Worm (Caenorhabditis elegans): Measurements from ENCODE around the gene fbxa-5.
A peak's percentile ranks its signal among the peaks of the same experiment; 100 is the strongest.

- no peak for TF ChIP-seq set-16 (GFP tag; IDR thresholded peaks at IDR 0.05)
- TF ChIP-seq ztf-11 (tag; optimal IDR thresholded peaks at IDR 0.05): no peak
- peak in 1 of 2 experiments; percentile 58 for TF ChIP-seq unc-62 (GFP tag; optimal IDR thresholded peaks at IDR 0.05 in 1 of 2)
- TF ChIP-seq unc-62 (tag; optimal IDR thresholded peaks at IDR 0.05): no peak
- no peak for TF ChIP-seq pha-4 (GFP tag; IDR thresholded peaks at IDR 0.05)
- TF ChIP-seq pha-4 (tag; optimal IDR thresholded peaks at IDR 0.05): no peak
- no peak for TF ChIP-seq lin-13 (GFP tag; optimal IDR thresholded peaks at IDR 0.05)
- no peak for TF ChIP-seq ZK546.5 (tag; optimal IDR thresholded peaks at IDR 0.05)
- TF ChIP-seq skn-1 (tag; optimal IDR thresholded peaks at IDR 0.05): no peak
- no peak for TF ChIP-seq madf-9 (GFP tag; conservative IDR thresholded peaks at IDR 0.05)
- no peak for TF ChIP-seq nhr-76 (tag; optimal IDR thresholded peaks at IDR 0.05)
- TF ChIP-seq nhr-11 (tag; optimal IDR thresholded peaks at IDR 0.05): no peak
- no peak for TF ChIP-seq dmd-9 (GFP tag; IDR thresholded peaks at IDR 0.05)
- TF ChIP-seq duxl-1 (tag; optimal IDR thresholded peaks at IDR 0.05; ENCODE audit: poor library complexity): no peak
- TF ChIP-seq Y75B8A.6 (GFP tag; IDR thresholded peaks at IDR 0.05): no peak
Observed at ce11 chrIII:1347003-1347402, 6.9 kb upstream of the fbxa-5 start.

Data from whole organism, L4 larva.